Worm (Caenorhabditis elegans) whole organism, L1 larva: ENCODE results near the gene str-88.

ENCODE experiments used
- alr-1 ChIP-seq: fragments of 200-800 bp; sonication (Bioruptor generic); optimal IDR thresholded peaks from 2 replicates; lab custom pipeline; 2018; ENCODE audit warnings: borderline replicate concordance, mild to moderate bottlenecking, missing genetic modification characterization, missing compliant biosample characterization
- elt-3 ChIP-seq, 6 experiments: fragments of 150-350 bp in 1 of 6; sonication (generic microtip); optimal IDR thresholded peaks; 2 replicates each; lab custom pipeline; 2017 to 2018; ENCODE audit warnings: missing biosample characterization in 6 of 6, missing genetic modification characterization in 6 of 6, inconsistent platforms in 1 of 6
- fos-1 ChIP-seq: fragments of 150-350 bp; optimal IDR thresholded peaks from 2 replicates; lab custom pipeline; 2014; ENCODE audit warnings: missing biosample characterization, missing genetic modification characterization
- jun-1 ChIP-seq: fragments of 150-350 bp; optimal IDR thresholded peaks from 2 replicates; lab custom pipeline; 2014; ENCODE audit warnings: missing biosample characterization, missing genetic modification reagents, missing genetic modification characterization
- nhr-77 ChIP-seq: fragments of 150-350 bp; optimal IDR thresholded peaks from 2 replicates; lab custom pipeline; 2014; ENCODE audit warnings: missing biosample characterization, missing genetic modification characterization
- snpc-4 ChIP-seq: fragments of 150-350 bp; optimal IDR thresholded peaks from 2 replicates; lab custom pipeline; 2014; ENCODE audit warnings: missing biosample characterization, missing genetic modification characterization
- swsn-7 ChIP-seq: sonication (generic microtip); optimal IDR thresholded peaks from 2 replicates; lab custom pipeline; 2016; ENCODE audit warnings: missing genetic modification characterization, missing compliant biosample characterization

- TF ChIP-seq jun-1 (tag; lab: Kevin White, UChicago): no peak
- no peak for TF ChIP-seq swsn-7 (tag; lab: Kevin White, UChicago)
- no peak for TF ChIP-seq alr-1 (tag; lab: Kevin White, UChicago)
- TF ChIP-seq snpc-4 (tag; lab: Kevin White, UChicago): no peak
- TF ChIP-seq fos-1: no peak
- no peak for TF ChIP-seq elt-3 (tag; optimal IDR thresholded peaks at IDR 0.05; lab: Kevin White, UChicago)
- no peak for TF ChIP-seq nhr-77
These were observed at the start of gene str-88 for ce11 chrV:15383739-15384138.
